Worm (Caenorhabditis elegans) whole organism, mixed stage, embryonic: ENCODE results near the gene lsm-5.

Experiments used
- M03D4.4 ChIP-seq: sonication (generic microtip); optimal IDR thresholded peaks from 2 replicates; lab custom pipeline; 2017; ENCODE audit warnings: mild to moderate bottlenecking, missing genetic modification characterization, missing compliant biosample characterization
- bed-3 ChIP-seq: fragments of 200-800 bp; sonication (Bioruptor generic); optimal IDR thresholded peaks from 3 replicates; lab custom pipeline; 2018; ENCODE audit warnings: mild to moderate bottlenecking, missing genetic modification characterization, moderate library complexity, missing compliant biosample characterization
- blmp-1 ChIP-seq: fragments of 150-350 bp; optimal IDR thresholded peaks from 2 replicates; lab custom pipeline; 2014; ENCODE audit warnings: missing biosample characterization, missing genetic modification characterization
- ceh-39 ChIP-seq: fragments of 150-350 bp; optimal IDR thresholded peaks from 2 replicates; lab custom pipeline; 2014; ENCODE audit warnings: missing biosample characterization, missing genetic modification characterization
- ceh-43 ChIP-seq: fragments of 200-800 bp; sonication (Bioruptor generic); optimal IDR thresholded peaks from 2 replicates; lab custom pipeline; 2018; ENCODE audit warnings: mild to moderate bottlenecking, missing genetic modification characterization, moderate library complexity, missing compliant biosample characterization
- ceh-83 ChIP-seq: fragments of 200-800 bp; sonication (Bioruptor generic); optimal IDR thresholded peaks from 2 replicates; lab custom pipeline; 2018; ENCODE audit warnings: mild to moderate bottlenecking, missing genetic modification characterization, missing compliant biosample characterization
- ces-1 ChIP-seq: fragments of 150-350 bp; optimal IDR thresholded peaks from 2 replicates; lab custom pipeline; 2014; ENCODE audit warnings: missing biosample characterization, missing genetic modification reagents, missing genetic modification characterization
- cnd-1 ChIP-seq: fragments of 200-800 bp; sonication (Bioruptor generic); optimal IDR thresholded peaks from 2 replicates; lab custom pipeline; 2018; ENCODE audit warnings: mild to moderate bottlenecking, missing genetic modification characterization, missing compliant biosample characterization
- drap-1 ChIP-seq: fragments of 200-800 bp; sonication (Bioruptor generic); optimal IDR thresholded peaks from 3 replicates; lab custom pipeline; 2018; ENCODE audit warnings: mild to moderate bottlenecking, missing genetic modification characterization, missing compliant biosample characterization
- elt-1 ChIP-seq: sonication (generic microtip); optimal IDR thresholded peaks from 2 replicates; lab custom pipeline; 2017; ENCODE audit warnings: missing genetic modification characterization, mild to moderate bottlenecking, missing compliant biosample characterization, antibody characterized with exemption, moderate library complexity, borderline replicate concordance; ENCODE audit not compliant: insufficient read depth
- elt-3 ChIP-seq: fragments of 150-350 bp; optimal IDR thresholded peaks from 2 replicates; lab custom pipeline; 2014; ENCODE audit warnings: missing biosample characterization, missing genetic modification characterization
- flh-1 ChIP-seq: fragments of 200-800 bp; sonication (Bioruptor generic); optimal IDR thresholded peaks from 2 replicates; lab custom pipeline; 2018; ENCODE audit warnings: mild to moderate bottlenecking, missing genetic modification characterization, moderate library complexity, missing compliant biosample characterization
- ham-2 ChIP-seq: fragments of 200-800 bp; sonication (Bioruptor generic); optimal IDR thresholded peaks from 2 replicates; lab custom pipeline; 2018; ENCODE audit warnings: mild to moderate bottlenecking, missing genetic modification characterization, missing compliant biosample characterization
- hlh-1 ChIP-seq: fragments of 150-350 bp; optimal IDR thresholded peaks from 2 replicates; lab custom pipeline; 2014; ENCODE audit warnings: missing biosample characterization, missing genetic modification reagents, missing genetic modification characterization
- lin-13 ChIP-seq: fragments of 150-350 bp; optimal IDR thresholded peaks from 2 replicates; lab custom pipeline; 2014; ENCODE audit warnings: missing biosample characterization, missing genetic modification characterization
- lin-32 ChIP-seq: fragments of 200-800 bp; sonication (Bioruptor generic); optimal IDR thresholded peaks from 2 replicates; lab custom pipeline; 2018; ENCODE audit warnings: mild to moderate bottlenecking, missing genetic modification characterization, missing compliant biosample characterization
- lsy-2 ChIP-seq: fragments of 150-350 bp; optimal IDR thresholded peaks from 2 replicates; lab custom pipeline; 2014; ENCODE audit warnings: missing biosample characterization, missing genetic modification characterization
- mab-5 ChIP-seq: fragments of 150-350 bp; optimal IDR thresholded peaks from 2 replicates; lab custom pipeline; 2014; ENCODE audit warnings: missing biosample characterization, missing genetic modification characterization
- mep-1 ChIP-seq: fragments of 150-350 bp; optimal IDR thresholded peaks from 2 replicates; lab custom pipeline; 2017; ENCODE audit warnings: missing biosample characterization, missing genetic modification reagents, missing genetic modification characterization, inconsistent platforms
- mls-2 ChIP-seq: sonication (generic microtip); optimal IDR thresholded peaks from 2 replicates; lab custom pipeline; 2016; ENCODE audit warnings: mild to moderate bottlenecking, missing genetic modification characterization, moderate library complexity, missing compliant biosample characterization
- nhr-12 ChIP-seq: fragments of 150-350 bp; optimal IDR thresholded peaks from 2 replicates; lab custom pipeline; 2014; ENCODE audit warnings: missing biosample characterization, missing genetic modification characterization
- nhr-2 ChIP-seq: fragments of 150-350 bp; optimal IDR thresholded peaks from 2 replicates; lab custom pipeline; 2014; ENCODE audit warnings: missing biosample characterization, missing genetic modification characterization
- nhr-237 ChIP-seq: fragments of 150-350 bp; optimal IDR thresholded peaks from 2 replicates; lab custom pipeline; 2014; ENCODE audit warnings: missing biosample characterization, missing genetic modification characterization
- nhr-28 ChIP-seq: fragments of 150-350 bp; optimal IDR thresholded peaks from 2 replicates; lab custom pipeline; 2014; ENCODE audit warnings: missing biosample characterization, missing genetic modification characterization
- nhr-76 ChIP-seq: sonication (generic microtip); optimal IDR thresholded peaks from 2 replicates; lab custom pipeline; 2017; ENCODE audit warnings: missing biosample characterization, missing genetic modification characterization
- pha-4 ChIP-seq: fragments of 150-350 bp; optimal IDR thresholded peaks from 2 replicates; lab custom pipeline; 2018; ENCODE audit warnings: missing biosample characterization, missing genetic modification reagents, missing genetic modification characterization
- sem-2 ChIP-seq: fragments of 200-800 bp; sonication (Bioruptor generic); optimal IDR thresholded peaks from 2 replicates; lab custom pipeline; 2018; ENCODE audit warnings: mild to moderate bottlenecking, missing genetic modification characterization, missing compliant biosample characterization
- sptf-1 ChIP-seq: sonication (generic microtip); optimal IDR thresholded peaks from 2 replicates; lab custom pipeline; 2017; ENCODE audit warnings: mild to moderate bottlenecking, missing genetic modification characterization, moderate library complexity, missing compliant biosample characterization
- tbx-8 ChIP-seq: fragments of 200-800 bp; sonication (Bioruptor generic); optimal IDR thresholded peaks from 2 replicates; lab custom pipeline; 2018; ENCODE audit warnings: mild to moderate bottlenecking, missing genetic modification characterization, moderate library complexity, missing compliant biosample characterization
- unc-120 ChIP-seq: sonication (generic microtip); optimal IDR thresholded peaks from 2 replicates; lab custom pipeline; 2017; ENCODE audit warnings: missing genetic modification characterization, missing compliant biosample characterization; ENCODE audit not compliant: poor library complexity, severe bottlenecking
- unc-39 ChIP-seq: fragments of 150-350 bp; optimal IDR thresholded peaks from 2 replicates; lab custom pipeline; 2014; ENCODE audit warnings: missing biosample characterization, missing genetic modification characterization
- unc-62 ChIP-seq: fragments of 150-350 bp; optimal IDR thresholded peaks from 2 replicates; lab custom pipeline; 2014; ENCODE audit warnings: missing biosample characterization, missing genetic modification reagents, missing genetic modification characterization
- zip-8 ChIP-seq: fragments of 150-350 bp; optimal IDR thresholded peaks from 2 replicates; lab custom pipeline; 2014; ENCODE audit warnings: missing biosample characterization, missing genetic modification characterization
- ztf-11 ChIP-seq: fragments of 150-350 bp; optimal IDR thresholded peaks from 2 replicates; lab custom pipeline; 2014; ENCODE audit warnings: missing biosample characterization, missing genetic modification characterization

lsm-5 gene

ce11 chrV:15537923-15538322 lies 32.3 kb upstream of the lsm-5 start, which contains the start of gene prde-1:
prde-1 (plus strand) TSS chrV:15538244.
- no peak for TF ChIP-seq M03D4.4
- no peak for TF ChIP-seq nhr-12 (tag; lab: Kevin White, UChicago)
- no peak for TF ChIP-seq zip-8 (tag; lab: Kevin White, UChicago)
- TF ChIP-seq unc-39 (tag; lab: Kevin White, UChicago), result no peak
- TF ChIP-seq mab-5 (tag; lab: Kevin White, UChicago), result no peak
- no peak for TF ChIP-seq tbx-8 (GFP tag; lab: Kevin White, UChicago)
- TF ChIP-seq unc-120, result no peak
- no peak for TF ChIP-seq bed-3 (GFP tag; lab: Kevin White, UChicago)
- TF ChIP-seq ces-1 (GFP tag; lab: Kevin White, UChicago), result no peak
- no peak for TF ChIP-seq mep-1 (tag; lab: Kevin White, UChicago)
- TF ChIP-seq lin-13 (tag; lab: Kevin White, UChicago), result no peak
- TF ChIP-seq ceh-83, result no peak
- TF ChIP-seq lsy-2 (tag; lab: Kevin White, UChicago), result no peak
- no peak for TF ChIP-seq nhr-237 (tag; lab: Kevin White, UChicago)
- TF ChIP-seq, all 35 proteins: peak for 0

ce11 chrV:15543252-15543651 lies 26.9 kb upstream of the lsm-5 start:
- TF ChIP-seq nhr-76 (no peak), elt-3 (tag; lab: Kevin White, UChicago) (no peak), ces-1 (GFP tag; lab: Kevin White, UChicago) (no peak), ceh-83 (no peak), nhr-12 (tag; lab: Kevin White, UChicago) (no peak), unc-39 (tag; lab: Kevin White, UChicago) (no peak), nhr-28 (tag; lab: Kevin White, UChicago) (no peak)

- TF ChIP-seq blmp-1 (tag; lab: Kevin White, UChicago) (no peak), mls-2 (tag; lab: Kevin White, UChicago) (no peak), zip-8 (tag; lab: Kevin White, UChicago) (no peak)
Observed at ce11 chrV:15544898-15545297, 25.3 kb upstream of the lsm-5 start, which contains the start of gene glb-14. glb-14 (minus strand) TSS chrV:15544994.

- TF ChIP-seq drap-1 (GFP tag; lab: Kevin White, UChicago) (peak; percentile 62), bed-3 (GFP tag; lab: Kevin White, UChicago) (no peak), sptf-1 (peak; percentile 17)
Observed at ce11 chrV:15547727-15548126, 22.5 kb upstream of the lsm-5 start.

ce11 chrV:15550408-15550807 lies 19.8 kb upstream of the lsm-5 start:
- TF ChIP-seq flh-1 (no peak), drap-1 (GFP tag; lab: Kevin White, UChicago) (peak; percentile 7)

ce11 chrV:15551642-15552041 lies 18.5 kb upstream of the lsm-5 start:
- TF ChIP-seq lin-13 (tag; lab: Kevin White, UChicago) (peak; percentile 6), cnd-1 (tag; lab: Kevin White, UChicago) (peak; percentile 85), ceh-43 (GFP tag; lab: Kevin White, UChicago) (peak; percentile 83), unc-62 (no peak), ceh-83 (peak; percentile 93), M03D4.4 (peak; percentile 91), bed-3 (GFP tag; lab: Kevin White, UChicago) (peak; percentile 68), mab-5 (tag; lab: Kevin White, UChicago) (no peak), drap-1 (GFP tag; lab: Kevin White, UChicago) (peak; percentile 99), zip-8 (tag; lab: Kevin White, UChicago) (no peak), nhr-28 (tag; lab: Kevin White, UChicago) (peak; percentile 19), nhr-2 (tag; lab: Kevin White, UChicago) (no peak), ham-2 (peak; percentile 70), lsy-2 (tag; lab: Kevin White, UChicago) (peak; percentile 19), unc-120 (peak; percentile 74), ceh-39 (tag; lab: Kevin White, UChicago) (no peak), tbx-8 (GFP tag; lab: Kevin White, UChicago) (peak; percentile 68), mls-2 (tag; lab: Kevin White, UChicago) (peak; percentile 91), ztf-11 (tag; lab: Kevin White, UChicago) (peak; percentile 23), lin-32 (GFP tag; lab: Kevin White, UChicago) (peak; percentile 71), elt-1 (no peak), nhr-237 (tag; lab: Kevin White, UChicago) (no peak), hlh-1 (tag; lab: Kevin White, UChicago) (peak; percentile 19), ces-1 (GFP tag; lab: Kevin White, UChicago) (peak; percentile 30), sptf-1 (peak; percentile 93), flh-1 (peak; percentile 42), pha-4 (tag; lab: Kevin White, UChicago) (no peak), sem-2 (GFP tag; lab: Kevin White, UChicago) (peak; percentile 77), elt-3 (tag; lab: Kevin White, UChicago) (no peak)
